Fruit fly (Drosophila melanogaster) whole organism, prepupa: Measurements from ENCODE around the gene nAChRalpha3.

Experiments
- Blimp-1 ChIP-seq: fragments of 200-800 bp; sonication (Bioruptor generic); optimal IDR thresholded peaks from 3 replicates; lab custom pipeline; 2017; ENCODE audit warnings: missing biosample characterization, missing genetic modification characterization, mild to moderate bottlenecking, moderate library complexity, missing genetic modification reagents
- CG10631 ChIP-seq: fragments of 200-800 bp; sonication (Bioruptor generic); optimal IDR thresholded peaks from 2 replicates; lab custom pipeline; 2016; ENCODE audit warnings: missing biosample characterization, missing genetic modification characterization
- CG11762 ChIP-seq: fragments of 200-800 bp; sonication (Bioruptor generic); optimal IDR thresholded peaks from 3 replicates; lab custom pipeline; 2016; ENCODE audit warnings: missing biosample characterization, missing genetic modification characterization; ENCODE audit not compliant: insufficient read depth
- CG1621 ChIP-seq: fragments of 200-800 bp; sonication (Bioruptor generic); optimal IDR thresholded peaks from 3 replicates; lab custom pipeline; 2018; ENCODE audit warnings: missing biosample characterization, mild to moderate bottlenecking, missing genetic modification characterization
- CG3032 ChIP-seq: fragments of 200-800 bp; optimal IDR thresholded peaks from 2 replicates; lab custom pipeline; 2019; ENCODE audit warnings: missing biosample characterization, mild to moderate bottlenecking, missing genetic modification characterization, moderate library complexity
- CG31627 ChIP-seq: fragments of 200-800 bp; sonication (Bioruptor generic); optimal IDR thresholded peaks from 3 replicates; lab custom pipeline; 2016; ENCODE audit warnings: missing biosample characterization, missing genetic modification characterization
- CG32006 ChIP-seq: fragments of 200-800 bp; sonication (Bioruptor generic); optimal IDR thresholded peaks from 3 replicates; lab custom pipeline; 2017; ENCODE audit warnings: missing biosample characterization, mild to moderate bottlenecking, missing genetic modification characterization
- CG3919 ChIP-seq: fragments of 200-800 bp; sonication (Bioruptor generic); optimal IDR thresholded peaks from 3 replicates; lab custom pipeline; 2016; ENCODE audit warnings: missing biosample characterization, missing genetic modification characterization
- CG4318 ChIP-seq: fragments of 200-800 bp; sonication (Bioruptor generic); optimal IDR thresholded peaks from 3 replicates; lab custom pipeline; 2017; ENCODE audit warnings: missing biosample characterization, mild to moderate bottlenecking, missing genetic modification characterization
- CG6163 ChIP-seq: fragments of 200-800 bp; sonication (Bioruptor generic); IDR thresholded peaks from 3 replicates; pipeline ENCODE4 v1.3.6; 2022; ENCODE audit warnings: missing biosample characterization, missing genetic modification characterization
- CG6276 ChIP-seq: fragments of 200-800 bp; sonication (Bioruptor generic); optimal IDR thresholded peaks from 2 replicates; lab custom pipeline; 2017; ENCODE audit warnings: missing biosample characterization, mild to moderate bottlenecking, missing genetic modification characterization
- CG6854 ChIP-seq: fragments of 200-800 bp; sonication (Bioruptor generic); optimal IDR thresholded peaks from 2 replicates; lab custom pipeline; 2017; ENCODE audit warnings: missing biosample characterization, mild to moderate bottlenecking, missing genetic modification characterization
- CG7368 ChIP-seq: fragments of 200-800 bp; sonication (Bioruptor generic); optimal IDR thresholded peaks from 3 replicates; lab custom pipeline; 2016; ENCODE audit warnings: missing biosample characterization, missing genetic modification characterization
- CG8119 ChIP-seq: fragments of 200-800 bp; sonication (Bioruptor generic); IDR thresholded peaks from 3 replicates; pipeline ENCODE4 v1.3.6; 2022; ENCODE audit warnings: missing biosample characterization, missing genetic modification characterization
- CG8319 ChIP-seq: fragments of 200-800 bp; sonication (Bioruptor generic); optimal IDR thresholded peaks from 3 replicates; lab custom pipeline; 2016; ENCODE audit warnings: missing biosample characterization, missing genetic modification characterization
- CG8632 ChIP-seq: fragments of 200-800 bp; sonication (Bioruptor generic); optimal IDR thresholded peaks from 3 replicates; lab custom pipeline; 2016; ENCODE audit warnings: missing biosample characterization, missing genetic modification characterization
- CG9139 ChIP-seq: fragments of 200-800 bp; sonication (Bioruptor generic); optimal IDR thresholded peaks from 3 replicates; lab custom pipeline; 2017; ENCODE audit warnings: missing biosample characterization, mild to moderate bottlenecking, missing genetic modification characterization
- Eip75B ChIP-seq: fragments of 200-800 bp; sonication (Bioruptor generic); optimal IDR thresholded peaks from 3 replicates; lab custom pipeline; 2016; ENCODE audit warnings: missing biosample characterization, missing genetic modification characterization
- Eip78C ChIP-seq: fragments of 200-800 bp; sonication (Bioruptor generic); peaks from one replicate; lab custom pipeline; 2016; ENCODE audit warnings: missing biosample characterization, missing genetic modification characterization
- Eip93F ChIP-seq: fragments of 200-800 bp; sonication (Bioruptor generic); optimal IDR thresholded peaks from 2 replicates; lab custom pipeline; 2016; ENCODE audit warnings: missing biosample characterization, mild to moderate bottlenecking, missing genetic modification characterization
- Ets96B ChIP-seq: fragments of 200-800 bp; optimal IDR thresholded peaks from 2 replicates; lab custom pipeline; 2019; ENCODE audit warnings: missing biosample characterization, mild to moderate bottlenecking, missing genetic modification characterization, moderate library complexity
- Hr38 ChIP-seq: sonication (Bioruptor generic); optimal IDR thresholded peaks from 2 replicates; lab custom pipeline; 2016; ENCODE audit warnings: missing biosample characterization, missing genetic modification characterization
- Hr39 ChIP-seq: fragments of 200-800 bp; sonication (Bioruptor generic); optimal IDR thresholded peaks from 2 replicates; lab custom pipeline; 2016; ENCODE audit warnings: missing biosample characterization, missing genetic modification characterization
- Hr4 ChIP-seq: fragments of 200-800 bp; sonication (Bioruptor generic); optimal IDR thresholded peaks from 3 replicates; lab custom pipeline; 2016; ENCODE audit warnings: missing biosample characterization, missing genetic modification characterization
- Lpt ChIP-seq: fragments of 200-800 bp; sonication (Bioruptor generic); optimal IDR thresholded peaks from 3 replicates; lab custom pipeline; 2016; ENCODE audit warnings: missing biosample characterization, missing genetic modification characterization
- Met ChIP-seq: fragments of 200-800 bp; sonication (Bioruptor generic); optimal IDR thresholded peaks from 3 replicates; lab custom pipeline; 2016; ENCODE audit warnings: missing biosample characterization, missing genetic modification characterization
- OdsH ChIP-seq: fragments of 200-800 bp; sonication (Bioruptor generic); optimal IDR thresholded peaks from 3 replicates; lab custom pipeline; 2016; ENCODE audit warnings: missing biosample characterization, missing genetic modification characterization
- Smox ChIP-seq: fragments of 200-800 bp; sonication (Bioruptor generic); optimal IDR thresholded peaks from 3 replicates; lab custom pipeline; 2016; ENCODE audit warnings: missing biosample characterization, missing genetic modification characterization
- Sox15 ChIP-seq: fragments of 200-800 bp; sonication (Bioruptor generic); optimal IDR thresholded peaks from 3 replicates; lab custom pipeline; 2016; ENCODE audit warnings: missing biosample characterization, missing genetic modification characterization
- acj6 ChIP-seq: fragments of 200-800 bp; sonication (Bioruptor generic); optimal IDR thresholded peaks from 3 replicates; lab custom pipeline; 2016; ENCODE audit warnings: missing biosample characterization, missing genetic modification characterization
- cyc ChIP-seq: fragments of 200-800 bp; sonication (Bioruptor generic); optimal IDR thresholded peaks from 3 replicates; lab custom pipeline; 2016; ENCODE audit warnings: missing biosample characterization, missing genetic modification characterization
- dac ChIP-seq: fragments of 200-800 bp; sonication (Bioruptor generic); optimal IDR thresholded peaks from 2 replicates; lab custom pipeline; 2017; ENCODE audit warnings: missing biosample characterization, mild to moderate bottlenecking, missing genetic modification characterization
- dsx ChIP-seq: fragments of 200-800 bp; optimal IDR thresholded peaks from 3 replicates; lab custom pipeline; 2019; ENCODE audit warnings: missing biosample characterization, mild to moderate bottlenecking, missing genetic modification characterization, moderate library complexity; ENCODE audit not compliant: poor library complexity, severe bottlenecking
- esn ChIP-seq: fragments of 200-800 bp; sonication (Bioruptor generic); optimal IDR thresholded peaks from 2 replicates; lab custom pipeline; 2016; ENCODE audit warnings: missing biosample characterization, mild to moderate bottlenecking, missing genetic modification characterization, moderate library complexity
- fd59A ChIP-seq: fragments of 200-800 bp; sonication (Bioruptor generic); optimal IDR thresholded peaks from 2 replicates; lab custom pipeline; 2017; ENCODE audit warnings: missing biosample characterization, mild to moderate bottlenecking, missing genetic modification characterization, missing genetic modification reagents
- fd85E ChIP-seq: fragments of 200-800 bp; sonication (Bioruptor generic); optimal IDR thresholded peaks from 3 replicates; lab custom pipeline; 2016; ENCODE audit warnings: missing biosample characterization, missing genetic modification characterization
- lz ChIP-seq: fragments of 200-800 bp; sonication (Bioruptor generic); optimal IDR thresholded peaks from 3 replicates; lab custom pipeline; 2016; ENCODE audit warnings: missing biosample characterization, missing genetic modification characterization
- net ChIP-seq: fragments of 200-800 bp; sonication (Bioruptor generic); optimal IDR thresholded peaks from 3 replicates; lab custom pipeline; 2016; ENCODE audit warnings: missing biosample characterization, missing genetic modification characterization
- pdm3 ChIP-seq: fragments of 200-800 bp; sonication (Bioruptor generic); optimal IDR thresholded peaks from 3 replicates; lab custom pipeline; 2016; ENCODE audit warnings: missing biosample characterization, missing genetic modification characterization
- salr ChIP-seq, 2 experiments: fragments of 200-800 bp; sonication (Bioruptor generic); optimal IDR thresholded peaks; 3 replicates each; lab custom pipeline; 2016 to 2018; ENCODE audit warnings: missing biosample characterization in 2 of 2, missing genetic modification characterization in 2 of 2, mild to moderate bottlenecking in 1 of 2
- ss ChIP-seq, 2 experiments: fragments of 200-800 bp; sonication (Bioruptor generic); optimal IDR thresholded peaks; 2 replicates in 1 of 2; 3 replicates in 1 of 2; lab custom pipeline; 2017 to 2018; ENCODE audit warnings: mild to moderate bottlenecking in 2 of 2, missing biosample characterization in 2 of 2, missing genetic modification characterization in 2 of 2, moderate library complexity in 1 of 2
- svp ChIP-seq: fragments of 200-800 bp; sonication (Bioruptor generic); peaks from one replicate; lab custom pipeline; 2016; ENCODE audit warnings: missing biosample characterization, missing genetic modification characterization
- topi ChIP-seq: fragments of 200-800 bp; sonication (Bioruptor generic); optimal IDR thresholded peaks from 3 replicates; lab custom pipeline; 2016; ENCODE audit warnings: missing biosample characterization, missing genetic modification characterization
- vri ChIP-seq: fragments of 200-800 bp; sonication (Bioruptor generic); optimal IDR thresholded peaks from 3 replicates; lab custom pipeline; 2016; ENCODE audit warnings: missing biosample characterization, mild to moderate bottlenecking, missing genetic modification characterization

Gene nAChRalpha3

DNA sequence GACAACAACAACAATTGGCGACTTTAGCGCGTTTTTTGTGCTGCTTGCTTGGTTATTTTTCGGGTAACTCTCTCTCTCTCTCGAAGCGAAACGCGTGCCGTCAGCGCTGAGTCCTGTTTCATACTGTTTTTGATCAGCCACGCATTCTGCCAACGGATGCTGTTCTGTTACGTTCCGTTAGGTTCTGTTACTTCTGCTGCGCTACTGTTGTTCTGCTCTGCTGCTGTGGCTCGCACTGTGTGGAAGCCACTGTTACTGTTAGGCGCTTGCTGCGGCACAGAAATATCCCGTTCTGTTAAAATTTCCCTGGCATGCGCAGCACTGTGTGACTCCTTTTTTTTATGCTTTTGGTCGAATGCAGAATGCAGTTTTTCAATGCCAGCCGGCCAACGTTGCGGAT is at the start of gene nAChRalpha3:
TSS of gene nAChRalpha3 (minus strand) at position 101 of the 400 bp plus-strand sequence.
- TF ChIP-seq Ets96B (tag; lab: Kevin White, UChicago), result no peak
- no peak for TF ChIP-seq OdsH
- no peak for TF ChIP-seq vri (GFP tag; lab: Kevin White, UChicago)
- TF ChIP-seq Eip78C (GFP tag; lab: Kevin White, UChicago), result peak; percentile 17
- TF ChIP-seq CG10631, result no peak
- no peak for TF ChIP-seq ss (GFP tag; optimal IDR thresholded peaks at IDR 0.05; lab: Kevin White, UChicago)

DNA sequence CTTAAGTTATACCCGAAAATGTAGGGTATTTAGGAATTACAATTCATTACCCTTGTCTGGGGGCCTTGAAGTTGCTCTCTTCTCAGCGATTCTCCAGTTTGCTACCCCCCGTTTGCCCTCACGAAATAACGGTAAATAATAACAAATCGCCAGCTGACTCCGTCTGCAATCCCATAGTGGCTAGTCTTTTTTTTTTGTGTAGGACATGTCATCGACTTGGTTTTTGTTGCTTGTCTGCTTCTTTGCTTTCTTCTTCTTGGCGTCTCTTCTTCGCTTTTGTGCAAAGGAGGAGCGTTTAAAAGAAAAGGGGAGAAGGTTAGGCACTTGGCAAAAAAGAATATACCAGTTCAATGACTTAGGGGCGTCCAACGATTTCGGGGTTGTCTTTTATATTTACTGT is 49.2 kb upstream of the nAChRalpha3 start:
- peak; percentile 74 for TF ChIP-seq Eip78C (GFP tag; lab: Kevin White, UChicago)
- no peak for TF ChIP-seq Sox15 (GFP tag; lab: Kevin White, UChicago)
- TF ChIP-seq CG6163 (GFP tag; lab: Robert Waterston, UW), result no peak
- TF ChIP-seq CG7368, result no peak
- no peak for TF ChIP-seq CG31627 (GFP tag; lab: Kevin White, UChicago)
- TF ChIP-seq dsx (GFP tag; lab: Kevin White, UChicago), result no peak
- TF ChIP-seq Met (GFP tag; lab: Kevin White, UChicago), result peak; percentile 4
- TF ChIP-seq CG6854 (GFP tag; lab: Kevin White, UChicago), result no peak
- TF ChIP-seq Hr38 (GFP tag; lab: Kevin White, UChicago), result no peak
- no peak for TF ChIP-seq vri (GFP tag; lab: Kevin White, UChicago)
- TF ChIP-seq CG10631, result no peak
- TF ChIP-seq dac (GFP tag; lab: Kevin White, UChicago), result no peak
- TF ChIP-seq, all 60 proteins: peak for 2

DNA sequence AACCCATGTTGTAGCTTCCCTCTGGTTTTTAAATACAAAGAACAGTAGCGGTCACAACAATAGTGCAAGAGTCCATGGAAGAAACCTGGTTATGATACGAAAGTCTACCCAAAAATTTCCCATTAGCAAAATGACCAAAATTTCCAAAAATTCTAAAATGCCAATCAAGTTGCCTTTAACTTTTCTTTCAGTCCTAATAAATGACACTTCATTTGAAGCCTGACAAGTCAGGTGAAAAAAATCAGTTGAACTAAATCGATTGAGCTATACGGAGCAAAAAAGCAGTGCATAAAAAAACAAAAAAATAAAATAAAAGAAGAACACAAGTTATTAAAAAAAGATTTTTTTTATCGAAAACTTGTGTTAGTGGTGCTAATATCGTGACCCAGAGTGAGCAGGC is 48.6 kb upstream of the nAChRalpha3 start:
- peak; percentile 52 for TF ChIP-seq svp (GFP tag; lab: Kevin White, UChicago)
- TF ChIP-seq CG32006, result peak; percentile 14
- TF ChIP-seq Eip78C (GFP tag; lab: Kevin White, UChicago), result no peak

DNA sequence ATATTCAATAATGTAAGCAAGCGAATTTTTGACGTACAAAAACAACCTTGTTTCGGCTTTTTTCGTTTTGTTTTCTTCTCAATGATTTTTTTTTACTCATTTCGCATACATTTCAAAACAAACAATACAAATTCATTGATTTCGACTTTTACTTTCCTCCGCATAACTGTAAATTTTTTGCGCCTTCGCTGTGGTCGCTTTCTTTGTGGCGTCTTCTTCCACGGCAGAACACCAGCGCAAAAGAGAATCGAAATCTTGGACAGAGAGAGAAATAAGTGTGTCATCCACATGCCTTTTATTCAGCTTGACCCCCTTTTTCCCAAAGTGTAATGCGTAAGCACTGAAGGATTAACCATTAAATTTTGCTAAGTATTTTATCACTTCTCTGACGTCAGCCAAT is 47.4 kb upstream of the nAChRalpha3 start:
- TF ChIP-seq dsx (GFP tag; lab: Kevin White, UChicago) (no peak), pdm3 (GFP tag; lab: Kevin White, UChicago) (peak; percentile 9), CG3032 (tag; lab: Kevin White, UChicago) (no peak), CG32006 (peak; percentile 10), Hr4 (GFP tag; lab: Kevin White, UChicago) (no peak), Eip93F (no peak), dac (GFP tag; lab: Kevin White, UChicago) (no peak), OdsH (peak; percentile 23), CG31627 (GFP tag; lab: Kevin White, UChicago) (peak; percentile 6), CG6163 (GFP tag; lab: Robert Waterston, UW) (no peak), lz (GFP tag; lab: Kevin White, UChicago) (no peak), fd59A (GFP tag; lab: Kevin White, UChicago) (no peak), vri (GFP tag; lab: Kevin White, UChicago) (peak; percentile 3), topi (peak; percentile 18), Eip75B (peak; percentile 31), CG11762 (GFP tag; lab: Kevin White, UChicago) (no peak), CG3919 (GFP tag; lab: Kevin White, UChicago) (peak; percentile 3), CG8119 (no peak), Eip78C (GFP tag; lab: Kevin White, UChicago) (peak; percentile 51), CG4318 (GFP tag; lab: Kevin White, UChicago) (no peak), CG8632 (GFP tag; lab: Kevin White, UChicago) (no peak), acj6 (peak; percentile 5), Met (GFP tag; lab: Kevin White, UChicago) (peak; percentile 22), CG9139 (no peak), CG6276 (no peak), Smox (GFP tag; lab: Kevin White, UChicago) (no peak), Blimp-1 (GFP tag; lab: Kevin White, UChicago) (peak; percentile 78), cyc (GFP tag; lab: Kevin White, UChicago) (peak; percentile 17), CG1621 (tag; lab: Kevin White, UChicago) (no peak), fd85E (GFP tag; lab: Kevin White, UChicago) (no peak), esn (GFP tag; lab: Kevin White, UChicago) (peak; percentile 45), Lpt (GFP tag; lab: Kevin White, UChicago) (no peak), Sox15 (GFP tag; lab: Kevin White, UChicago) (no peak), net (GFP tag; lab: Kevin White, UChicago) (no peak), Hr39 (GFP tag; lab: Kevin White, UChicago) (peak; percentile 0), CG8319 (no peak), salr (GFP tag; optimal IDR thresholded peaks at IDR 0.05; lab: Kevin White, UChicago) (no peak)
- TF ChIP-seq, all 60 proteins: peak for 15
